Worm (Caenorhabditis elegans) whole organism, late embryonic: ENCODE results near the gene pxd-1.

Experiments
- C08G9.2 ChIP-seq: sonication (generic microtip); optimal IDR thresholded peaks from 2 replicates; lab custom pipeline; 2016; ENCODE audit warnings: mild to moderate bottlenecking, missing genetic modification characterization, moderate library complexity, missing compliant biosample characterization
- F13H6.1 ChIP-seq: sonication (generic microtip); optimal IDR thresholded peaks from 2 replicates; lab custom pipeline; 2016; ENCODE audit warnings: missing genetic modification characterization, missing compliant biosample characterization
- K02D7.2 ChIP-seq: sonication (generic microtip); optimal IDR thresholded peaks from 2 replicates; lab custom pipeline; 2017; ENCODE audit warnings: mild to moderate bottlenecking, missing genetic modification characterization, missing compliant biosample characterization
- K09A11.1 ChIP-seq: sonication (generic microtip); optimal IDR thresholded peaks from 2 replicates; lab custom pipeline; 2017; ENCODE audit warnings: antibody characterized with exemption, mild to moderate bottlenecking, missing genetic modification characterization, missing compliant biosample characterization; ENCODE audit not compliant: insufficient read depth
- T23F11.4 ChIP-seq: fragments of 200-800 bp; sonication (Bioruptor generic); optimal IDR thresholded peaks from 2 replicates; lab custom pipeline; 2018; ENCODE audit warnings: mild to moderate bottlenecking, missing genetic modification characterization, missing compliant biosample characterization
- Y22D7AL.16 ChIP-seq: sonication (generic microtip); optimal IDR thresholded peaks from 2 replicates; lab custom pipeline; 2016; ENCODE audit warnings: missing genetic modification characterization, missing compliant biosample characterization
- ahr-1 ChIP-seq: sonication (generic microtip); optimal IDR thresholded peaks from 2 replicates; lab custom pipeline; 2016; ENCODE audit warnings: missing genetic modification characterization, missing compliant biosample characterization
- ama-1 ChIP-seq: fragments of 150-350 bp; optimal IDR thresholded peaks from 2 replicates; lab custom pipeline; 2014
- ceh-14 ChIP-seq: sonication (generic microtip); optimal IDR thresholded peaks from 2 replicates; lab custom pipeline; 2016; ENCODE audit warnings: missing genotype, missing genetic modification characterization, missing compliant biosample characterization
- ceh-2 ChIP-seq: sonication (generic microtip); optimal IDR thresholded peaks from 2 replicates; lab custom pipeline; 2016; ENCODE audit warnings: missing genotype, missing genetic modification characterization, missing compliant biosample characterization
- ceh-24 ChIP-seq: sonication (generic microtip); optimal IDR thresholded peaks from 2 replicates; lab custom pipeline; 2016; ENCODE audit warnings: mild to moderate bottlenecking, missing genetic modification characterization, missing compliant biosample characterization
- ceh-30 ChIP-seq: fragments of 150-350 bp; optimal IDR thresholded peaks from 2 replicates; lab custom pipeline; 2014; ENCODE audit warnings: missing biosample characterization, missing genetic modification characterization
- ceh-31 ChIP-seq: sonication (generic microtip); optimal IDR thresholded peaks from 2 replicates; lab custom pipeline; 2016; ENCODE audit warnings: missing genetic modification characterization, missing compliant biosample characterization
- ceh-45 ChIP-seq: fragments of 200-800 bp; sonication (Bioruptor generic); IDR thresholded peaks from 2 replicates; pipeline ENCODE4 v1.3.6; 2022; ENCODE audit warnings: missing genetic modification reagents, missing genetic modification characterization, missing compliant biosample characterization
- ceh-48 ChIP-seq: sonication (generic microtip); optimal IDR thresholded peaks from 2 replicates; lab custom pipeline; 2016; ENCODE audit warnings: missing genetic modification characterization, inconsistent platforms, missing compliant biosample characterization
- ceh-6 ChIP-seq: fragments of 200-800 bp; sonication (Bioruptor generic); optimal IDR thresholded peaks from 2 replicates; lab custom pipeline; 2018; ENCODE audit warnings: mild to moderate bottlenecking, missing genetic modification characterization, missing compliant biosample characterization
- ceh-9 ChIP-seq: sonication (generic microtip); optimal IDR thresholded peaks from 2 replicates; lab custom pipeline; 2016; ENCODE audit warnings: mild to moderate bottlenecking, missing genetic modification characterization, inconsistent platforms, missing compliant biosample characterization
- che-1 ChIP-seq: sonication (generic microtip); optimal IDR thresholded peaks from 2 replicates; lab custom pipeline; 2016; ENCODE audit warnings: mild to moderate bottlenecking, missing genetic modification characterization, missing compliant biosample characterization
- dmd-4 ChIP-seq: sonication (generic microtip); optimal IDR thresholded peaks from 2 replicates; lab custom pipeline; 2016; ENCODE audit warnings: borderline replicate concordance, missing genetic modification characterization, missing compliant biosample characterization
- elt-4 ChIP-seq: sonication (generic microtip); optimal IDR thresholded peaks from 2 replicates; lab custom pipeline; 2016; ENCODE audit warnings: missing genetic modification characterization, missing compliant biosample characterization
- ets-4 ChIP-seq: sonication (generic microtip); optimal IDR thresholded peaks from 2 replicates; lab custom pipeline; 2016; ENCODE audit warnings: missing genetic modification characterization, missing compliant biosample characterization
- eyg-1 ChIP-seq: sonication (generic microtip); optimal IDR thresholded peaks from 2 replicates; lab custom pipeline; 2016; ENCODE audit warnings: missing genotype, missing genetic modification characterization, missing compliant biosample characterization
- fax-1 ChIP-seq: sonication (generic microtip); optimal IDR thresholded peaks from 2 replicates; lab custom pipeline; 2016; ENCODE audit warnings: missing genotype, missing genetic modification characterization, missing compliant biosample characterization
- fkh-10 ChIP-seq: fragments of 150-350 bp; optimal IDR thresholded peaks from 2 replicates; lab custom pipeline; 2014; ENCODE audit warnings: missing biosample characterization, missing genetic modification reagents, missing genetic modification characterization
- hlh-13 ChIP-seq: fragments of 200-800 bp; sonication (Bioruptor generic); optimal IDR thresholded peaks from 2 replicates; lab custom pipeline; 2018; ENCODE audit warnings: mild to moderate bottlenecking, missing genetic modification characterization, missing compliant biosample characterization
- hlh-15 ChIP-seq: sonication (generic microtip); optimal IDR thresholded peaks from 2 replicates; lab custom pipeline; 2016; ENCODE audit warnings: missing genetic modification characterization, missing compliant biosample characterization
- hlh-30 ChIP-seq: sonication (generic microtip); optimal IDR thresholded peaks from 2 replicates; lab custom pipeline; 2017; ENCODE audit warnings: antibody characterized with exemption, missing genetic modification characterization, missing compliant biosample characterization; ENCODE audit not compliant: insufficient read depth
- lin-11 ChIP-seq: fragments of 200-800 bp; sonication (Bioruptor generic); optimal IDR thresholded peaks from 2 replicates; lab custom pipeline; 2018; ENCODE audit warnings: mild to moderate bottlenecking, missing genetic modification characterization, missing compliant biosample characterization
- madf-2 ChIP-seq: sonication (generic microtip); optimal IDR thresholded peaks from 2 replicates; lab custom pipeline; 2017; ENCODE audit warnings: missing genetic modification characterization, missing compliant biosample characterization
- nhr-232 ChIP-seq: sonication (generic microtip); optimal IDR thresholded peaks from 2 replicates; lab custom pipeline; 2016; ENCODE audit warnings: missing genetic modification characterization, missing compliant biosample characterization
- odd-2 ChIP-seq: sonication (generic microtip); optimal IDR thresholded peaks from 2 replicates; lab custom pipeline; 2017; ENCODE audit warnings: antibody characterized with exemption, mild to moderate bottlenecking, missing genetic modification characterization, missing compliant biosample characterization
- pat-9 ChIP-seq: fragments of 200-800 bp; sonication (Bioruptor generic); optimal IDR thresholded peaks from 2 replicates; lab custom pipeline; 2018; ENCODE audit warnings: mild to moderate bottlenecking, missing genetic modification characterization, moderate library complexity, missing compliant biosample characterization
- pax-1 ChIP-seq: fragments of 150-350 bp; optimal IDR thresholded peaks from 2 replicates; lab custom pipeline; 2014; ENCODE audit warnings: missing biosample characterization, missing genetic modification characterization
- pha-2 ChIP-seq: sonication (generic microtip); optimal IDR thresholded peaks from 2 replicates; lab custom pipeline; 2017; ENCODE audit warnings: mild to moderate bottlenecking, missing genetic modification characterization, missing compliant biosample characterization
- pha-4 ChIP-seq: fragments of 150-350 bp; optimal IDR thresholded peaks from 2 replicates; lab custom pipeline; 2018; ENCODE audit warnings: missing biosample characterization, missing genetic modification reagents, missing genetic modification characterization
- pqm-1 ChIP-seq: sonication (generic microtip); optimal IDR thresholded peaks from 2 replicates; lab custom pipeline; 2016; ENCODE audit warnings: missing genetic modification characterization, missing compliant biosample characterization
- pros-1 ChIP-seq: fragments of 150-350 bp; optimal IDR thresholded peaks from 2 replicates; lab custom pipeline; 2014; ENCODE audit warnings: missing biosample characterization, missing genetic modification reagents, missing genetic modification characterization
- ref-2 ChIP-seq: sonication (generic microtip); optimal IDR thresholded peaks from 2 replicates; lab custom pipeline; 2016; ENCODE audit warnings: missing genetic modification characterization, missing compliant biosample characterization
- rnt-1 ChIP-seq: sonication (generic microtip); optimal IDR thresholded peaks from 2 replicates; lab custom pipeline; 2016; ENCODE audit warnings: missing genetic modification characterization, missing compliant biosample characterization
- sox-2 ChIP-seq: fragments of 200-800 bp; sonication (Bioruptor generic); IDR thresholded peaks from 2 replicates; pipeline ENCODE4 v1.3.6; 2022; ENCODE audit warnings: missing genetic modification reagents, missing genetic modification characterization, missing compliant biosample characterization
- tbx-2 ChIP-seq: sonication (generic microtip); optimal IDR thresholded peaks from 2 replicates; lab custom pipeline; 2016; ENCODE audit warnings: missing genetic modification characterization, missing compliant biosample characterization
- tbx-7 ChIP-seq: sonication (generic microtip); optimal IDR thresholded peaks from 2 replicates; lab custom pipeline; 2016; ENCODE audit warnings: missing genotype, missing genetic modification characterization, missing compliant biosample characterization
- ttx-3 ChIP-seq: sonication (generic microtip); optimal IDR thresholded peaks from 2 replicates; lab custom pipeline; 2016; ENCODE audit warnings: missing genetic modification reagents, missing genetic modification characterization, missing compliant biosample characterization
- unc-3 ChIP-seq, 2 experiments: fragments of 200-800 bp in 1 of 2; sonication (Bioruptor generic) in 1 of 2; sonication (generic microtip) in 1 of 2; conservative IDR thresholded peaks in 1 of 2; optimal IDR thresholded peaks in 1 of 2; 2 replicates each; pipeline versions ENCODE4 v1.3.6 to Lab custom; 2016 to 2022; ENCODE audit warnings: missing compliant biosample characterization in 2 of 2, missing genetic modification characterization in 2 of 2, missing genetic modification reagents in 1 of 2
- unc-42 ChIP-seq: sonication (generic microtip); optimal IDR thresholded peaks from 2 replicates; lab custom pipeline; 2016; ENCODE audit warnings: missing genotype, missing genetic modification characterization, missing compliant biosample characterization
- unc-55 ChIP-seq: sonication (generic microtip); optimal IDR thresholded peaks from 2 replicates; lab custom pipeline; 2017; ENCODE audit warnings: missing biosample characterization, missing genetic modification reagents, missing genetic modification characterization
- ztf-16 ChIP-seq: sonication (generic microtip); optimal IDR thresholded peaks from 2 replicates; lab custom pipeline; 2017; ENCODE audit warnings: missing genetic modification characterization, missing compliant biosample characterization

The pxd-1 gene

DNA sequence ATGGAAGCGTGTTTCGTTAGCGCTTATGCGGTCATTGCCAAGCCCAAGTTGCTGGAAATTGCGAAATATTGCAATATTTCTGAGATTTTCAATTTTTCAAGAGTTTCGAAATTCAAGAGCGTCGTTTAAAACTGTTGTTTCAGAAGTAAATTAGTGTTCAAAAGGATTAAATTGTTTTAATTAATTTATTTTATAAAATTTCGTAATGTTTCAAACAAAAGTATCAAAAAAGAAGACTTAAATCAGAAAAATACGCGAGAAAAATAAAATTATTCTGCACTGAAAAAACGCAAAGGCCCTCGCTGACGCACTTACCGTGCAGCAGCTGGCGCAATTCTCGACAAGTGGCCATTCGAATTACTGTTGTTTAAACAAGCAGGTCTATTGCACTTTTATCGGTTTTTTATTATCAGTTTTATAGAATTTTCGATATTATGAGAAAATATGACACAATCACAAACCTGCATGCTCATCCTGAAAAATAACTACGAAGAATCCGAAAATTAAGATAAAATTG, 1.8 kb upstream of the pxd-1 start, which contains the start of gene tif-1A (continued):
- no peak for TF ChIP-seq madf-2 (tag; lab: Kevin White, UChicago)
- TF ChIP-seq pat-9 (tag; lab: Kevin White, UChicago): no peak
- TF ChIP-seq pax-1 (tag; lab: Kevin White, UChicago): no peak
- TF ChIP-seq pha-2 (tag; lab: Kevin White, UChicago): peak; percentile 30
- TF ChIP-seq ceh-9: no peak
- TF ChIP-seq pha-4 (tag; lab: Kevin White, UChicago): no peak
- no peak for TF ChIP-seq ceh-6
- no peak for TF ChIP-seq ref-2 (tag; lab: Kevin White, UChicago)
- TF ChIP-seq eyg-1: no peak
- TF ChIP-seq ceh-30 (tag; lab: Kevin White, UChicago): peak; percentile 46
- TF ChIP-seq sox-2 (GFP tag; lab: Robert Waterston, UW): no peak
- no peak for TF ChIP-seq ceh-45
- TF ChIP-seq tbx-7 (tag; lab: Kevin White, UChicago): no peak
- TF ChIP-seq lin-11 (tag; lab: Kevin White, UChicago): no peak
- TF ChIP-seq K09A11.1 (tag; lab: Kevin White, UChicago): no peak
- no peak for TF ChIP-seq ets-4
- TF ChIP-seq unc-3 (GFP tag; conservative IDR thresholded peaks at IDR 0.05; lab: Robert Waterston, UW): no peak
- no peak for TF ChIP-seq unc-3 (tag; optimal IDR thresholded peaks at IDR 0.05; lab: Kevin White, UChicago)
- TF ChIP-seq ceh-2 (tag; lab: Kevin White, UChicago): peak; percentile 12
- TF ChIP-seq odd-2 (tag; lab: Kevin White, UChicago): no peak
- no peak for TF ChIP-seq ztf-16 (tag; lab: Kevin White, UChicago)
- no peak for TF ChIP-seq F13H6.1 (tag; lab: Kevin White, UChicago)
- TF ChIP-seq unc-42: peak; percentile 27
- no peak for TF ChIP-seq ttx-3 (tag; lab: Kevin White, UChicago)
- no peak for TF ChIP-seq ama-1 (lab: Kevin White, UChicago)
- no peak for TF ChIP-seq ceh-14 (tag; lab: Kevin White, UChicago)
- no peak for TF ChIP-seq hlh-15
- no peak for TF ChIP-seq C08G9.2 (tag; lab: Kevin White, UChicago)
- TF ChIP-seq pqm-1 (tag; lab: Kevin White, UChicago): no peak
- no peak for TF ChIP-seq nhr-232
- no peak for TF ChIP-seq fkh-10 (GFP tag; lab: Kevin White, UChicago)
- peak; percentile 32 for TF ChIP-seq tbx-2 (tag; lab: Kevin White, UChicago)
- TF ChIP-seq ceh-31: no peak
- no peak for TF ChIP-seq hlh-30 (tag; lab: Kevin White, UChicago)
- no peak for TF ChIP-seq ceh-48 (tag; lab: Kevin White, UChicago)
- no peak for TF ChIP-seq pros-1 (tag; lab: Kevin White, UChicago)
- TF ChIP-seq fax-1 (tag; lab: Kevin White, UChicago): no peak
- TF ChIP-seq ceh-24 (tag; lab: Kevin White, UChicago): no peak
- TF ChIP-seq Y22D7AL.16: peak; percentile 25
- TF ChIP-seq hlh-13 (GFP tag; lab: Kevin White, UChicago): no peak
- TF ChIP-seq che-1 (tag; lab: Kevin White, UChicago): peak; percentile 44
- TF ChIP-seq unc-55: no peak
- TF ChIP-seq T23F11.4: no peak
- TF ChIP-seq dmd-4 (tag; lab: Kevin White, UChicago): no peak
- TF ChIP-seq rnt-1 (tag; lab: Kevin White, UChicago): no peak
- TF ChIP-seq K02D7.2 (tag; lab: Kevin White, UChicago): no peak
- no peak for TF ChIP-seq elt-4 (tag; lab: Kevin White, UChicago)
- TF ChIP-seq ahr-1 (tag; lab: Kevin White, UChicago): no peak
